Fruit fly (Drosophila melanogaster) S2 (cell line): ENCODE data around the gene CG18598.

Experiments
- CG8478 ChIP-seq: fragments of >200 bp; optimal IDR thresholded peaks from 2 replicates; lab custom pipeline; 2018
- CTCF ChIP-seq, 2 experiments: fragments of >200 bp; optimal IDR thresholded peaks; 2 replicates each; lab custom pipeline; 2018

dm6 chr3R:18277406-18277805 is 26.5 kb downstream of the CG18598 start:
- TF ChIP-seq CTCF (optimal IDR thresholded peaks at IDR 0.05; lab: Kevin White, UChicago), result no peak
- TF ChIP-seq CG8478 (lab: Kevin White, UChicago), result no peak
